Fruit fly (Drosophila melanogaster): ENCODE measurements around the gene CG9691.

DNA sequence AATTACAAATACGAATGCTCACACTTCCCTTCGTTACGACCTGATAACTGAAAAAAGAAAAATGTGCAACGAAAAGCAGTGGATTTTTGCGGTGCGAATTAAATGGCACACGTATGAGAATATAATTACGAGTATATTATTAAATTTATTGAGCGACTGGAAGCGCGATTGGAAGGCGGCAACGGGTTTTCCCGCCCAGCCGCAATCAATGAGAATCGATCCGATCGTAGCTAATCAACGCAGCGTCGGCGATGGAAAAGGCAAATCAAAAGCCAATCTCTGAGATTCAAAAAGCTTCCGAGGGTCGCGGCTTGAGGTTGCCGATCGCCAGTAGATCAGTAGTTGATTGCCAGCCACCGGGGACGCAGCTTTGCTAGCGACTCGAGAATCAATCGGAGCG, 19.4 kb upstream of the CG9691 start, which contains the start of gene Ser7:
- TF ChIP-seq Eip93F (GFP tag; optimal IDR thresholded peaks at IDR 0.05) (no peak), CG10669 (GFP tag; optimal IDR thresholded peaks at IDR 0.05) (no peak), CG8119 (GFP tag; IDR thresholded peaks at IDR 0.05) (no peak), Hr39 (GFP tag; optimal IDR thresholded peaks at IDR 0.05) (no peak), salr (GFP tag; optimal IDR thresholded peaks at IDR 0.05) (no peak), topi (GFP tag; optimal IDR thresholded peaks at IDR 0.05) (no peak), Gug (GFP tag; IDR thresholded peaks at IDR 0.05) (no peak), CG6163 (GFP tag; IDR thresholded peaks at IDR 0.05) (no peak), eg (GFP tag; IDR thresholded peaks at IDR 0.05) (no peak), CG31627 (GFP tag; optimal IDR thresholded peaks at IDR 0.05) (no peak), CG6808 (GFP tag; optimal IDR thresholded peaks at IDR 0.05) (no peak), lz (GFP tag; optimal IDR thresholded peaks at IDR 0.05) (no peak), net (GFP tag; optimal IDR thresholded peaks at IDR 0.05) (no peak), Eip78C (GFP tag) (no peak)
